Fruit fly (Drosophila melanogaster) whole organism, adult: ENCODE results near the gene CG9747.

Source experiments
- CG11617 ChIP-seq: fragments of 200-800 bp; sonication (Bioruptor generic); optimal IDR thresholded peaks from 2 replicates; lab custom pipeline; 2017; ENCODE audit warnings: mild to moderate bottlenecking, missing biosample characterization, missing genetic modification reagents, missing genetic modification characterization
- CG12768 ChIP-seq: fragments of 200-800 bp; sonication (Bioruptor generic); optimal IDR thresholded peaks from 2 replicates; lab custom pipeline; 2017; ENCODE audit warnings: missing biosample characterization, missing genetic modification characterization, mild to moderate bottlenecking, moderate library complexity, missing genetic modification reagents
- CG14711 ChIP-seq: fragments of 200-800 bp; sonication (Bioruptor generic); optimal IDR thresholded peaks from 2 replicates; lab custom pipeline; 2018; ENCODE audit warnings: missing biosample characterization, mild to moderate bottlenecking, missing genetic modification characterization, moderate library complexity
- CG1620 ChIP-seq: fragments of 200-800 bp; sonication (Bioruptor generic); optimal IDR thresholded peaks from 2 replicates; lab custom pipeline; 2016; ENCODE audit warnings: missing biosample characterization, missing genetic modification characterization
- CG33017 ChIP-seq: fragments of 200-800 bp; sonication (Bioruptor generic); optimal IDR thresholded peaks from 2 replicates; lab custom pipeline; 2018; ENCODE audit warnings: missing biosample characterization, mild to moderate bottlenecking, missing genetic modification characterization, moderate library complexity
- CG5204 ChIP-seq: fragments of 200-800 bp; sonication (Bioruptor generic); optimal IDR thresholded peaks from 2 replicates; lab custom pipeline; 2016; ENCODE audit warnings: missing biosample characterization, missing genetic modification characterization
- CG7045 ChIP-seq: fragments of 200-800 bp; sonication (Bioruptor generic); optimal IDR thresholded peaks from 2 replicates; lab custom pipeline; 2017; ENCODE audit warnings: missing biosample characterization, mild to moderate bottlenecking, missing genetic modification characterization
- CG7101 ChIP-seq: fragments of 200-800 bp; sonication (Bioruptor generic); optimal IDR thresholded peaks from 2 replicates; lab custom pipeline; 2018; ENCODE audit warnings: missing biosample characterization, mild to moderate bottlenecking, missing genetic modification characterization, moderate library complexity
- Clk ChIP-seq: fragments of 200-800 bp; sonication (Bioruptor generic); optimal IDR thresholded peaks from 2 replicates; lab custom pipeline; 2017; ENCODE audit warnings: missing biosample characterization, missing genetic modification characterization
- Crg-1 ChIP-seq: fragments of 200-800 bp; sonication (Bioruptor generic); optimal IDR thresholded peaks from 2 replicates; lab custom pipeline; 2016; ENCODE audit warnings: missing biosample characterization, missing genetic modification characterization
- Hr96 ChIP-seq: fragments of 200-800 bp; sonication (Bioruptor generic); optimal IDR thresholded peaks from 2 replicates; lab custom pipeline; 2016; ENCODE audit warnings: missing biosample characterization, missing genetic modification characterization
- Mnt ChIP-seq: fragments of 200-800 bp; sonication (Bioruptor generic); optimal IDR thresholded peaks from 2 replicates; lab custom pipeline; 2016; ENCODE audit warnings: missing biosample characterization, mild to moderate bottlenecking, missing genetic modification characterization
- bab1 ChIP-seq: fragments of 200-800 bp; sonication (Bioruptor generic); optimal IDR thresholded peaks from 3 replicates; lab custom pipeline; 2019; ENCODE audit warnings: missing biosample characterization, mild to moderate bottlenecking, missing genetic modification characterization, moderate library complexity
- cic ChIP-seq: fragments of 200-800 bp; sonication (Bioruptor generic); optimal IDR thresholded peaks from 2 replicates; lab custom pipeline; 2017; ENCODE audit warnings: missing biosample characterization, mild to moderate bottlenecking, missing genetic modification characterization, moderate library complexity
- cnc ChIP-seq, 2 experiments: fragments of >200 bp; optimal IDR thresholded peaks; 2 replicates each; lab custom pipeline; 2017
- kay ChIP-seq: fragments of 200-800 bp; sonication (Bioruptor generic); peaks from one replicate; lab custom pipeline; 2016; ENCODE audit warnings: missing biosample characterization, missing genetic modification characterization, borderline replicate concordance
- ovo ChIP-seq: fragments of 200-800 bp; sonication (Bioruptor generic); optimal IDR thresholded peaks from 2 replicates; lab custom pipeline; 2016; ENCODE audit warnings: missing biosample characterization, missing genetic modification characterization
- pad ChIP-seq: fragments of 200-800 bp; sonication (Bioruptor generic); optimal IDR thresholded peaks from 3 replicates; lab custom pipeline; 2017; ENCODE audit warnings: missing biosample characterization, missing genetic modification characterization, mild to moderate bottlenecking, moderate library complexity, missing genetic modification reagents
- tj ChIP-seq: fragments of 200-800 bp; sonication (Bioruptor generic); optimal IDR thresholded peaks from 3 replicates; lab custom pipeline; 2017; ENCODE audit warnings: missing biosample characterization, mild to moderate bottlenecking, missing genetic modification characterization, moderate library complexity
- toe ChIP-seq: fragments of 200-800 bp; sonication (Bioruptor generic); optimal IDR thresholded peaks from 2 replicates; lab custom pipeline; 2016; ENCODE audit warnings: missing biosample characterization, missing genetic modification characterization

The CG9747 gene

DNA sequence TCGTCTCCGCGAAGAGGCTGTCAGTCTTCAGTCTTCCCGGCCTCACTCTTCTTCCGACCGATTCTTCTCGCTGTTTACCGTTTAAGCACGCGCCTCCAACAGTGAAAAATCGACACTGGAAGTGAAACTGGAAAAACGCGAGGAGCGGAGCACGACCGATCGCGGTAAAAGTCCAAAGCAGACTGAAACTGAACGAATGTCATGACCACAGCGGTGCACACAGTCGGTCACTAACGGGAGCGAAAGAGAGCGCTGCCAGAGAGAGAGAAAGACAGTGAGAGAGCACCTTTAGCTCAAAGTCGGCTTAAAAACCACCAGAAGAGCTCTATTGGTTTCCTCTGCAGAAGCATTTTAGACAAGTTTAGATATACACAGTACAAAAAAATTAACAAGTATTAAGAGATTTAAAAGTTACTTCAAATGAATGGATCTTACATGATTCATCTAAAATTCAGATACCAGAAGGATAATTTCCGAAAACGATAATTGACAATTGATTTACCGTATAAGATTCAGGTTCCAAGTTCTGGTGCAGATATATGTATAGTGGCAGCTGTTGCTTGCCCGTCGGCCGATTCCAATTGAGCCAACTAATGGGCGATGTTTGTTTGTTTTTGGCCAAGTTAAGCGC, 30.6 kb downstream of the CG9747 start, which contains the start of gene CG11498:
Gene CG11498, minus strand, starts transcription at position 162 of the 631 bp plus-strand sequence.
- no peak for TF ChIP-seq toe
- TF ChIP-seq Mnt (GFP tag; lab: Kevin White, UChicago) = no peak
- TF ChIP-seq pad (GFP tag; lab: Kevin White, UChicago) = no peak

dm6 chr3R:30153864-30154263, 37.2 kb downstream of the CG9747 start:
- TF ChIP-seq CG11617 = no peak
- no peak for TF ChIP-seq CG33017 (tag; lab: Kevin White, UChicago)
- TF ChIP-seq CG12768 = no peak
- TF ChIP-seq bab1 (GFP tag; lab: Kevin White, UChicago) = no peak
- TF ChIP-seq Hr96 (GFP tag; lab: Kevin White, UChicago) = no peak
- TF ChIP-seq Mnt (GFP tag; lab: Kevin White, UChicago) = no peak
- TF ChIP-seq CG7045 (GFP tag; lab: Kevin White, UChicago) = no peak
- TF ChIP-seq CG5204 = no peak
- no peak for TF ChIP-seq toe
- no peak for TF ChIP-seq cic
- TF ChIP-seq kay (GFP tag; lab: Kevin White, UChicago) = no peak

- TF ChIP-seq tj (GFP tag; lab: Kevin White, UChicago) (peak; percentile 94), CG1620 (peak; percentile 62), Hr96 (GFP tag; lab: Kevin White, UChicago) (peak; percentile 71), pad (GFP tag; lab: Kevin White, UChicago) (peak; percentile 53), CG5204 (peak; percentile 72), CG7101 (peak; percentile 77), CG14711 (tag; lab: Kevin White, UChicago) (peak; percentile 46), CG33017 (tag; lab: Kevin White, UChicago) (peak; percentile 40), kay (GFP tag; lab: Kevin White, UChicago) (no peak), CG12768 (peak; percentile 84), CG11617 (peak; percentile 38), cnc (optimal IDR thresholded peaks at IDR 0.05; lab: Kevin White, UChicago) (no peak), ovo (GFP tag; lab: Kevin White, UChicago) (peak; percentile 8), Clk (GFP tag; lab: Kevin White, UChicago) (peak; percentile 65), toe (peak; percentile 54), Crg-1 (GFP tag; lab: Kevin White, UChicago) (peak; percentile 43), Mnt (GFP tag; lab: Kevin White, UChicago) (no peak), bab1 (GFP tag; lab: Kevin White, UChicago) (peak; percentile 62), CG7045 (GFP tag; lab: Kevin White, UChicago) (peak; percentile 73), cic (no peak)
Measured at dm6 chr3R:30151300-30152109, 39.5 kb downstream of the CG9747 start, which contains the start of gene CG15529. Gene CG15529, plus strand, starts transcription at chr3R:30152059.

DNA sequence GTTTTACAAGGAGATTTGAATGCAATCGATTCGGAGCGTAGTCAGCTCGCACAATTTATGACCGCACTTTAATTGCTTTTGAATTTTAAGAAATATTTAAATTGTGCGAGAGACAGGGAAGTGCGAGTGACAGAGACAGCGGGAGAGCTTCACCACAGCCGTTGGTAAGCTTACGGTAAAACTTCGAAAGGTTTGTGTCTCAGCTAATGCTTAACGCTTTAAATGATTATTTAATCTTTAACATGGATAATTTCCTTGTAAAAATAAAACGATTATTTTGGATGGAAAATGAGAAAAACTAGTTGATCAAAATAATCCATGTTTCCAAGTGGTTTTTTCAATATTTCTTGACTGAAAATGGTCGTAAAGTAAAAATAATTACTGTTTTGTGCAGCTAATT, 40.5 kb downstream of the CG9747 start:
- TF ChIP-seq cnc (optimal IDR thresholded peaks at IDR 0.05; lab: Kevin White, UChicago) (no peak), kay (GFP tag; lab: Kevin White, UChicago) (no peak)

DNA sequence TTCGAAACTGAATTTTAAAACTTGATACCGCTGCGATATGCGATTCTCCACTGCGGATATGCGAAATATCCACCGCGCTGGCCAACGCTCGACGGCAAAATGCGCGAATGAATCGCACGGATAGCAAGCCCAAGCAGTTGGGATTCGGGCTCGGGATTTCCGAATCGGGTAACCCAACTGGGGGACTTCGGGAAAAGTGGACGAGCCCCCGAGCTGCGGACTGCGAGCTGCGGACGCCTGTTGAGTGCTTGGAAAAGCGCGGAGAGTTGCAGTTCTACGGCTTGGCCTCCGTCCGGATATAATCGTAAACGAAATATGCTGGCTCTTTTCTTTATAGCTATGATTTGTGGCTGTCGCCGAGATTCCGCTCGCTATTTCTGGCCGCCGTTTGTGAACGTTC, 41.5 kb downstream of the CG9747 start, which contains the start of gene AdoR:
Gene AdoR, minus strand, starts transcription at position 101 of the 400 bp plus-strand sequence.
- TF ChIP-seq CG11617 (no peak), Crg-1 (GFP tag; lab: Kevin White, UChicago) (no peak), tj (GFP tag; lab: Kevin White, UChicago) (no peak), ovo (GFP tag; lab: Kevin White, UChicago) (no peak)
